Fruit fly (Drosophila melanogaster) whole organism, embryonic: ENCODE results near the gene Rbm13.

Source experiments
- Blimp-1 ChIP-seq: fragments of 200-800 bp; sonication (Bioruptor generic); optimal IDR thresholded peaks from 3 replicates; lab custom pipeline; 2018; ENCODE audit warnings: missing biosample characterization, missing genetic modification characterization, mild to moderate bottlenecking, moderate library complexity, missing genetic modification reagents
- C15 ChIP-seq: fragments of 200-800 bp; sonication (Bioruptor generic); IDR thresholded peaks from 3 replicates; pipeline ENCODE4 v1.3.6; 2022; ENCODE audit warnings: missing biosample characterization, missing genetic modification characterization
- CG10565 ChIP-seq: fragments of 200-800 bp; sonication (Bioruptor generic); optimal IDR thresholded peaks from 3 replicates; lab custom pipeline; 2016; ENCODE audit warnings: missing biosample characterization, mild to moderate bottlenecking, missing genetic modification characterization
- CG12071 ChIP-seq: fragments of 200-800 bp; sonication (Bioruptor generic); optimal IDR thresholded peaks from 3 replicates; lab custom pipeline; 2018; ENCODE audit warnings: missing biosample characterization, mild to moderate bottlenecking, missing genetic modification characterization
- CG12236 ChIP-seq: fragments of 200-800 bp; sonication (Bioruptor generic); optimal IDR thresholded peaks from 2 replicates; lab custom pipeline; 2016; ENCODE audit warnings: missing biosample characterization, missing genetic modification characterization
- CG13123 ChIP-seq: fragments of 200-800 bp; sonication (Bioruptor generic); optimal IDR thresholded peaks from 2 replicates; lab custom pipeline; 2016; ENCODE audit warnings: missing biosample characterization, missing genetic modification characterization
- CG14050 ChIP-seq: fragments of 200-800 bp; sonication (Bioruptor generic); IDR thresholded peaks from 3 replicates; pipeline ENCODE4 v1.3.6; 2022; ENCODE audit warnings: missing biosample characterization, missing genetic modification characterization
- CG1529 ChIP-seq: fragments of 200-800 bp; sonication (Bioruptor generic); optimal IDR thresholded peaks from 3 replicates; lab custom pipeline; 2018; ENCODE audit warnings: missing biosample characterization, missing genetic modification characterization
- CG16863 ChIP-seq: fragments of 200-800 bp; sonication (Bioruptor generic); optimal IDR thresholded peaks from 3 replicates; lab custom pipeline; 2016; ENCODE audit warnings: missing biosample characterization, missing genetic modification characterization
- CG17612 ChIP-seq: fragments of 200-800 bp; sonication (Bioruptor generic); IDR thresholded peaks from 2 replicates; pipeline ENCODE4 v1.3.6; 2022; ENCODE audit warnings: missing biosample characterization, missing genetic modification characterization
- CG17912 ChIP-seq: fragments of 200-800 bp; sonication (Bioruptor generic); optimal IDR thresholded peaks from 2 replicates; lab custom pipeline; 2018; ENCODE audit warnings: missing biosample characterization, mild to moderate bottlenecking, missing genetic modification characterization
- CG1832 ChIP-seq: fragments of 200-800 bp; sonication (Bioruptor generic); optimal IDR thresholded peaks from 2 replicates; lab custom pipeline; 2017; ENCODE audit warnings: missing biosample characterization, mild to moderate bottlenecking, missing genetic modification characterization, inconsistent platforms
- CG2120 ChIP-seq: fragments of 200-800 bp; sonication (Bioruptor generic); optimal IDR thresholded peaks from 3 replicates; lab custom pipeline; 2016; ENCODE audit warnings: missing biosample characterization, missing genetic modification characterization
- CG2889 ChIP-seq: fragments of 200-800 bp; sonication (Bioruptor generic); IDR thresholded peaks from 3 replicates; pipeline ENCODE4 v1.3.6; 2022; ENCODE audit warnings: missing biosample characterization, missing genetic modification characterization
- CG42726 ChIP-seq: fragments of 200-800 bp; sonication (Bioruptor generic); IDR thresholded peaks from 2 replicates; pipeline ENCODE4 v1.3.6; 2022; ENCODE audit warnings: missing biosample characterization, missing genetic modification characterization; ENCODE audit not compliant: partially characterized antibody
- CG6254 ChIP-seq: fragments of 200-800 bp; sonication (Bioruptor generic); optimal IDR thresholded peaks from 3 replicates; lab custom pipeline; 2017; ENCODE audit warnings: mild to moderate bottlenecking, missing biosample characterization, missing genetic modification reagents, missing genetic modification characterization
- CG7357 ChIP-seq: fragments of 200-800 bp; sonication (Bioruptor generic); IDR thresholded peaks from 3 replicates; pipeline ENCODE4 v1.3.6; 2022; ENCODE audit warnings: missing biosample characterization, missing genetic modification characterization
- CG9932 ChIP-seq: fragments of 200-800 bp; sonication (Bioruptor generic); IDR thresholded peaks from 2 replicates; pipeline ENCODE4 v1.3.6; 2022; ENCODE audit warnings: missing biosample characterization, missing genetic modification characterization
- Eip74EF ChIP-seq, 2 experiments: fragments of 200-800 bp in 1 of 2; fragments of >200 bp in 1 of 2; sonication (Bioruptor generic) in 1 of 2; optimal IDR thresholded peaks; 2 replicates each; lab custom pipeline; 2017 to 2019; ENCODE audit warnings: missing biosample characterization in 2 of 2, missing genetic modification characterization in 2 of 2, mild to moderate bottlenecking in 1 of 2, moderate library complexity in 1 of 2
- HLH3B ChIP-seq: fragments of 200-800 bp; sonication (Bioruptor generic); IDR thresholded peaks from 2 replicates; pipeline ENCODE4 v1.3.6; 2022; ENCODE audit warnings: missing biosample characterization, missing genetic modification characterization
- HLH54F ChIP-seq: fragments of 200-800 bp; sonication (Bioruptor generic); optimal IDR thresholded peaks from 3 replicates; lab custom pipeline; 2016; ENCODE audit warnings: missing biosample characterization, missing genetic modification characterization
- HmgD ChIP-seq: fragments of 200-800 bp; sonication (Bioruptor generic); optimal IDR thresholded peaks from 3 replicates; lab custom pipeline; 2016; ENCODE audit warnings: missing biosample characterization, missing genetic modification characterization
- Hr3 ChIP-seq: fragments of 200-800 bp; sonication (Bioruptor generic); optimal IDR thresholded peaks from 3 replicates; lab custom pipeline; 2016; ENCODE audit warnings: missing biosample characterization, missing genetic modification characterization
- Hr39 ChIP-seq: fragments of >200 bp; optimal IDR thresholded peaks from 2 replicates; lab custom pipeline; 2017
- Myb ChIP-seq: fragments of 200-800 bp; sonication (Bioruptor generic); optimal IDR thresholded peaks from 2 replicates; lab custom pipeline; 2016; ENCODE audit warnings: missing biosample characterization, missing genetic modification characterization
- Nf-YC ChIP-seq: fragments of 200-800 bp; optimal IDR thresholded peaks from 3 replicates; lab custom pipeline; 2019; ENCODE audit warnings: missing biosample characterization, mild to moderate bottlenecking, missing genetic modification characterization, moderate library complexity
- ap ChIP-seq: fragments of 200-800 bp; sonication (Bioruptor generic); IDR thresholded peaks from 2 replicates; pipeline ENCODE4 v1.3.6; 2022; ENCODE audit warnings: missing biosample characterization, missing genetic modification characterization
- bab2 ChIP-seq: fragments of 200-800 bp; sonication (Bioruptor generic); optimal IDR thresholded peaks from 2 replicates; lab custom pipeline; 2016; ENCODE audit warnings: missing biosample characterization, missing genetic modification characterization
- bowl ChIP-seq: fragments of 200-800 bp; sonication (Bioruptor generic); IDR thresholded peaks from 2 replicates; pipeline ENCODE4 v1.3.6; 2022; ENCODE audit warnings: missing biosample characterization, missing genetic modification characterization
- btn ChIP-seq: fragments of 200-800 bp; sonication (Bioruptor generic); optimal IDR thresholded peaks from 2 replicates; lab custom pipeline; 2016; ENCODE audit warnings: missing biosample characterization, missing genetic modification characterization
- cg ChIP-seq: fragments of 200-800 bp; sonication (Bioruptor generic); optimal IDR thresholded peaks from 3 replicates; lab custom pipeline; 2019; ENCODE audit warnings: missing biosample characterization, mild to moderate bottlenecking, missing genetic modification characterization, moderate library complexity
- danr ChIP-seq: fragments of 200-800 bp; sonication (Bioruptor generic); IDR thresholded peaks from 2 replicates; pipeline ENCODE4 v1.3.6; 2022; ENCODE audit warnings: missing biosample characterization, missing genetic modification characterization
- ewg ChIP-seq: fragments of 200-800 bp; sonication (Bioruptor generic); optimal IDR thresholded peaks from 3 replicates; lab custom pipeline; 2017; ENCODE audit warnings: mild to moderate bottlenecking, missing biosample characterization, missing genetic modification reagents, missing genetic modification characterization
- exex ChIP-seq: fragments of 200-800 bp; sonication (Bioruptor generic); optimal IDR thresholded peaks from 4 replicates; lab custom pipeline; 2018; ENCODE audit warnings: missing biosample characterization, mild to moderate bottlenecking, missing genetic modification characterization, moderate library complexity
- ftz-f1 ChIP-seq: fragments of 200-800 bp; sonication (Bioruptor generic); optimal IDR thresholded peaks from 2 replicates; lab custom pipeline; 2016; ENCODE audit warnings: missing biosample characterization, missing genetic modification characterization
- gro ChIP-seq: fragments of 200-800 bp; sonication (Bioruptor generic); optimal IDR thresholded peaks from 2 replicates; lab custom pipeline; 2016; ENCODE audit warnings: missing biosample characterization, missing genetic modification characterization
- ham ChIP-seq: fragments of 200-800 bp; sonication (Bioruptor generic); IDR thresholded peaks from 2 replicates; pipeline ENCODE4 v1.3.6; 2022; ENCODE audit warnings: missing biosample characterization, missing genetic modification characterization
- her ChIP-seq: fragments of 200-800 bp; sonication (Bioruptor generic); optimal IDR thresholded peaks from 2 replicates; lab custom pipeline; 2016; ENCODE audit warnings: missing biosample characterization, missing genetic modification characterization
- kay ChIP-seq: fragments of 200-800 bp; sonication (Bioruptor generic); optimal IDR thresholded peaks from 2 replicates; lab custom pipeline; 2016; ENCODE audit warnings: missing biosample characterization, missing genetic modification characterization
- knrl ChIP-seq: fragments of 200-800 bp; sonication (Bioruptor generic); IDR thresholded peaks from 3 replicates; pipeline ENCODE4 v1.3.6; 2022; ENCODE audit warnings: missing biosample characterization, missing genetic modification characterization; ENCODE audit not compliant: partially characterized antibody
- lola ChIP-seq, 3 experiments: fragments of >200 bp in 2 of 3; fragments of 200-800 bp in 1 of 3; sonication (Bioruptor generic) in 1 of 3; optimal IDR thresholded peaks; 2 replicates each; lab custom pipeline; 2017 to 2019; ENCODE audit warnings: missing biosample characterization in 3 of 3, missing genetic modification characterization in 3 of 3, mild to moderate bottlenecking in 1 of 3, moderate library complexity in 1 of 3
- nau ChIP-seq: fragments of 200-800 bp; sonication (Bioruptor generic); optimal IDR thresholded peaks from 3 replicates; lab custom pipeline; 2017; ENCODE audit warnings: missing biosample characterization, mild to moderate bottlenecking, missing genetic modification characterization, missing genetic modification reagents
- nerfin-2 ChIP-seq: fragments of 200-800 bp; sonication (Bioruptor generic); IDR thresholded peaks from 2 replicates; pipeline ENCODE4 v1.3.6; 2022; ENCODE audit warnings: missing biosample characterization, missing genetic modification characterization; ENCODE audit not compliant: partially characterized antibody
- odd ChIP-seq: fragments of 200-800 bp; sonication (Bioruptor generic); optimal IDR thresholded peaks from 2 replicates; lab custom pipeline; 2017; ENCODE audit warnings: missing biosample characterization, mild to moderate bottlenecking, missing genetic modification characterization
- sd ChIP-seq: fragments of 200-800 bp; sonication (Bioruptor generic); optimal IDR thresholded peaks from 3 replicates; lab custom pipeline; 2018; ENCODE audit warnings: missing biosample characterization, mild to moderate bottlenecking, missing genetic modification characterization, moderate library complexity
- sqz ChIP-seq: fragments of 200-800 bp; sonication (Bioruptor generic); optimal IDR thresholded peaks from 3 replicates; lab custom pipeline; 2018; ENCODE audit warnings: missing biosample characterization, mild to moderate bottlenecking, missing genetic modification characterization
- tin ChIP-seq: fragments of 200-800 bp; sonication (Bioruptor generic); optimal IDR thresholded peaks from 3 replicates; lab custom pipeline; 2016; ENCODE audit warnings: missing biosample characterization, missing genetic modification characterization
- tio ChIP-seq: fragments of 200-800 bp; sonication (Bioruptor generic); optimal IDR thresholded peaks from 2 replicates; lab custom pipeline; 2017; ENCODE audit warnings: missing biosample characterization, missing genetic modification characterization, inconsistent platforms
- usp ChIP-seq: fragments of >200 bp; optimal IDR thresholded peaks from 2 replicates; lab custom pipeline; 2017; ENCODE audit warnings: missing biosample characterization, missing genetic modification characterization
- wor ChIP-seq: fragments of 200-800 bp; sonication (Bioruptor generic); IDR thresholded peaks from 2 replicates; pipeline ENCODE4 v1.3.6; 2022; ENCODE audit warnings: missing biosample characterization, missing genetic modification characterization
- yki ChIP-seq: fragments of >200 bp; optimal IDR thresholded peaks from 3 replicates; lab custom pipeline; 2018

Rbm13 gene

DNA sequence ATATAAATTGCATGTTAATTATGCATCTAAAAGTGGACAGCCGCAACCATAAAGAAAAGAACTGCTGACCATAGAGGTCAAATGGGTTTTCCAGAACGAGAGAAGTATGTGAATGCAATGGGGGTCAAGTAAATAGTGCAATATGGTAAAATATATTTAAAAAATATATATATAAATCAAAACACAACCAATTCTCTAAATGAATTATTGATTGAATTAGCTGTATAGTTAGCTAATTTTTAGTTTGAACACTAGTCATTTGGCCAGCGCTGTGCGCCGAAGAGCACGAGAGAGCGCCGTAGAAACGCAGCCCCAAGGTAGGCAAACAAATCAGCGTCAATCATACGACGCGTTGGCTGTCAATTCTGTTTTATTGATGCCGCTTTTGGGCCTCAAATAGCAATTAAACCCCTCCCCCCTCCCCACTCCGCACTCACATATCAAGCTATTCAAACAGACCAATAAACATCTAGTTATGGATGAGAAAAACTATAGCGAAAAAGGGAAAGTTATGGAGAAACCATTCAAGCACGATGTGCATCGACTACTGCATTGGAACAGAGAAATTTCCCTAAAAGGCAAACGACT is 22.4 kb upstream of the Rbm13 start (continued):
- TF ChIP-seq CG2889 (GFP tag; lab: Robert Waterston, UW) (peak; percentile 82), ftz-f1 (GFP tag; lab: Kevin White, UChicago) (no peak), CG2120 (GFP tag; lab: Kevin White, UChicago) (peak; percentile 62), sd (tag; lab: Kevin White, UChicago) (peak; percentile 66), CG16863 (GFP tag; lab: Kevin White, UChicago) (no peak), danr (GFP tag; lab: Robert Waterston, UW) (peak; percentile 75), usp (GFP tag; lab: Kevin White, UChicago) (no peak), CG10565 (no peak), nerfin-2 (GFP tag; lab: Robert Waterston, UW) (no peak), CG12236 (GFP tag; lab: Kevin White, UChicago) (no peak), wor (GFP tag; lab: Robert Waterston, UW) (peak; percentile 79), CG7357 (GFP tag; lab: Robert Waterston, UW) (peak; percentile 76; the same call in 2 of the 3 replicates), odd (peak; percentile 70), Hr39 (lab: Kevin White, UChicago) (no peak), kay (GFP tag; lab: Kevin White, UChicago) (peak; percentile 64), Blimp-1 (GFP tag; lab: Kevin White, UChicago) (peak; percentile 83), knrl (no peak), sqz (GFP tag; lab: Kevin White, UChicago) (peak; percentile 66), Eip74EF (GFP tag; optimal IDR thresholded peaks at IDR 0.05; lab: Kevin White, UChicago) (peak in 1 of 2 experiments; percentile 79), bab2 (GFP tag; lab: Kevin White, UChicago) (peak; percentile 24), Hr3 (GFP tag; lab: Kevin White, UChicago) (peak; percentile 74), CG1529 (GFP tag; lab: Kevin White, UChicago) (peak; percentile 75), HLH54F (no peak), ap (peak; percentile 89), CG17612 (GFP tag; lab: Robert Waterston, UW) (peak; percentile 68), CG13123 (peak; percentile 53), Myb (no peak), exex (tag; lab: Kevin White, UChicago) (peak; percentile 47), Nf-YC (tag; lab: Kevin White, UChicago) (peak; percentile 50), HLH3B (GFP tag; lab: Robert Waterston, UW) (peak; percentile 84), cg (GFP tag; lab: Kevin White, UChicago) (no peak), CG6254 (peak; percentile 85), CG12071 (GFP tag; lab: Kevin White, UChicago) (peak; percentile 72), CG9932 (GFP tag; lab: Robert Waterston, UW) (peak; percentile 83), C15 (GFP tag; lab: Robert Waterston, UW) (peak; percentile 60; the same call in 1 of the 3 replicates), CG14050 (peak; percentile 84), btn (no peak), tio (GFP tag; lab: Kevin White, UChicago) (peak; percentile 65), lola (GFP tag; optimal IDR thresholded peaks at IDR 0.05; lab: Kevin White, UChicago) (peak in 1 of 3 experiments; percentile 73), gro (GFP tag; lab: Kevin White, UChicago) (no peak), bowl (GFP tag; lab: Robert Waterston, UW) (peak; percentile 84), yki (lab: Kevin White, UChicago) (no peak), nau (peak; percentile 62), CG42726 (no peak), her (GFP tag; lab: Kevin White, UChicago) (no peak), HmgD (GFP tag; lab: Kevin White, UChicago) (no peak), ewg (GFP tag; lab: Kevin White, UChicago) (peak; percentile 63), tin (GFP tag; lab: Kevin White, UChicago) (peak; percentile 66), CG17912 (GFP tag; lab: Kevin White, UChicago) (no peak), ham (peak; percentile 36; the same call in 1 of the 2 replicates), CG1832 (GFP tag; lab: Kevin White, UChicago) (no peak)
